Worm (Caenorhabditis elegans): Measurements from ENCODE around the gene gpa-6.

gpa-6 gene

ce11 chrX:13182012-13182411 is 9.0 kb upstream of the gpa-6 start:
- TF ChIP-seq hlh-13 (GFP tag; optimal IDR thresholded peaks at IDR 0.05): no peak
- TF ChIP-seq npax-4 (tag; optimal IDR thresholded peaks at IDR 0.05): no peak
- no peak for TF ChIP-seq elt-2 (tag; optimal IDR thresholded peaks at IDR 0.05)
- TF ChIP-seq madf-2 (tag; optimal IDR thresholded peaks at IDR 0.05): no peak
- TF ChIP-seq F13H6.1 (tag; optimal IDR thresholded peaks at IDR 0.05): no peak
- no peak for TF ChIP-seq sdc-2 (tag; optimal IDR thresholded peaks at IDR 0.05)
- TF ChIP-seq ahr-1 (tag; optimal IDR thresholded peaks at IDR 0.05): no peak
- TF ChIP-seq hlh-15 (tag; optimal IDR thresholded peaks at IDR 0.05): no peak
- TF ChIP-seq pqm-1 (tag; optimal IDR thresholded peaks at IDR 0.05): no peak
- no peak for TF ChIP-seq sox-2 (GFP tag; IDR thresholded peaks at IDR 0.05)
- TF ChIP-seq ceh-30 (tag; optimal IDR thresholded peaks at IDR 0.05): no peak
- TF ChIP-seq gmeb-2 (tag; optimal IDR thresholded peaks at IDR 0.05): no peak
- no peak for TF ChIP-seq pha-2 (tag; optimal IDR thresholded peaks at IDR 0.05)
- no peak for TF ChIP-seq ceh-19 (GFP tag; optimal IDR thresholded peaks at IDR 0.05)
- TF ChIP-seq unc-55 (GFP tag; optimal IDR thresholded peaks at IDR 0.05): no peak
- no peak for TF ChIP-seq elt-4 (tag; optimal IDR thresholded peaks at IDR 0.05)
- TF ChIP-seq lim-6 (tag; optimal IDR thresholded peaks at IDR 0.05): no peak
- TF ChIP-seq ceh-48 (tag; optimal IDR thresholded peaks at IDR 0.05): no peak
- no peak for TF ChIP-seq ceh-2 (tag; optimal IDR thresholded peaks at IDR 0.05)

ce11 chrX:13189861-13190260 is 1.2 kb upstream of the gpa-6 start, which contains the start of gene cwp-5:
Gene cwp-5, minus strand, starts transcription at chrX:13189961.
- TF ChIP-seq rnt-1 (tag; optimal IDR thresholded peaks at IDR 0.05) (no peak), nfya-1 (tag; optimal IDR thresholded peaks at IDR 0.05) (no peak), ref-2 (tag; optimal IDR thresholded peaks at IDR 0.05) (no peak), ama-1 (optimal IDR thresholded peaks at IDR 0.05) (no peak), syd-9 (tag; optimal IDR thresholded peaks at IDR 0.05) (no peak), ceh-22 (tag; optimal IDR thresholded peaks at IDR 0.05) (no peak), unc-55 (GFP tag; optimal IDR thresholded peaks at IDR 0.05) (no peak), sdc-2 (tag; optimal IDR thresholded peaks at IDR 0.05) (no peak), ceh-24 (tag; optimal IDR thresholded peaks at IDR 0.05) (no peak), ceh-45 (GFP tag; IDR thresholded peaks at IDR 0.05) (no peak), T23F11.4 (GFP tag; optimal IDR thresholded peaks at IDR 0.05) (no peak), pros-1 (tag; optimal IDR thresholded peaks at IDR 0.05) (no peak), pag-3 (tag; optimal IDR thresholded peaks at IDR 0.05; ENCODE audit: borderline replicate concordance) (no peak), ztf-16 (tag; optimal IDR thresholded peaks at IDR 0.05) (no peak), pax-1 (tag; optimal IDR thresholded peaks at IDR 0.05) (no peak), lin-11 (tag; optimal IDR thresholded peaks at IDR 0.05) (no peak)

DNA sequence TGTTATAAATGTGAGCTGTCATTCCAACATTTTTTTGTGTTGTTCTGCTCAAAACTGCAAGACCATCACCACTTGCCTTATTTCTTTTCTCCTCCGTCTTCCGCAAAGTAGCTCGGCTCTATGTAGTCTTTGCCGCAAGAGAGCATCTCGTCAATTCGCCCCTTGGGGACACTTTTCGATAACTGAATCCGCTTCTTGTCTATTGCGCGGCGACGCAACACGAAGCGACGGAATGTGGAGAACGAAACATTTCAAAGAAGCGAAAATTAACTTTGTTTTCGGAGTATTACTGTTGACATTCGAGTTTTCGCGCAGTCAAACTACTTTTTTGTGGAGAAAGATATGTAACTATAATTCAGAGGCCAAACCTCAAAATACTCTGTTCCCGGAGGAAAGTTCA is 7.1 kb downstream of the gpa-6 start:
- TF ChIP-seq unc-42 (tag; optimal IDR thresholded peaks at IDR 0.05): peak; percentile 64
- TF ChIP-seq madf-2 (tag; optimal IDR thresholded peaks at IDR 0.05): no peak
- TF ChIP-seq ahr-1 (tag; optimal IDR thresholded peaks at IDR 0.05): no peak
- no peak for TF ChIP-seq sox-2 (GFP tag; IDR thresholded peaks at IDR 0.05)
- TF ChIP-seq hlh-8 (tag; optimal IDR thresholded peaks at IDR 0.05): no peak
- TF ChIP-seq dve-1 (tag; optimal IDR thresholded peaks at IDR 0.05): no peak

DNA sequence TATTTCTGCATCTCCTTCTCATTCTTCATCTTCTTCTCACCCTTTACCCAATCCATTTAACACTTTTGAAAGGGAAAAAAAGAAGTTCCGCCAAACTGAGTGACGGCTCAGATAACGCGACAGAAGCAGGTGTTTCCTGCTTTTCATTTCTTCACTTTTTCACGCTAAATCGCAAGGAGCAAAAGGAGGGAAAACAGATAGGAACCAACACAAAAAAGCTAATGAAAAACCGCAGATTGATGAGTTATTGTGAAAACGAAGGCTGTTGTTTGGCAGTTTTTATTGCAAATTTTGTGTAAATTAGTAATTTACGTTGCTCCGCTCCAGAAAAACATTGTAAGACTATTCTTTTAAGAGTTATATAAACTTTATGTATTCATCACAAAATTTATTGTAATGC is 9.3 kb downstream of the gpa-6 start:
- TF ChIP-seq tbx-7 (tag; optimal IDR thresholded peaks at IDR 0.05) (no peak), tbx-2 (tag; optimal IDR thresholded peaks at IDR 0.05) (no peak), lin-11 (tag; optimal IDR thresholded peaks at IDR 0.05) (no peak), ttx-3 (tag; optimal IDR thresholded peaks at IDR 0.05) (no peak), hlh-13 (GFP tag; optimal IDR thresholded peaks at IDR 0.05) (no peak), ceh-48 (tag; optimal IDR thresholded peaks at IDR 0.05) (no peak), lim-6 (tag; optimal IDR thresholded peaks at IDR 0.05) (no peak), ceh-22 (tag; optimal IDR thresholded peaks at IDR 0.05) (no peak), unc-55 (GFP tag; optimal IDR thresholded peaks at IDR 0.05) (no peak), ceh-19 (GFP tag; optimal IDR thresholded peaks at IDR 0.05) (no peak), hlh-30 (tag; optimal IDR thresholded peaks at IDR 0.05; ENCODE audit: insufficient read depth) (no peak), ceh-30 (tag; optimal IDR thresholded peaks at IDR 0.05) (no peak), ceh-9 (tag; optimal IDR thresholded peaks at IDR 0.05) (no peak), ceh-2 (tag; optimal IDR thresholded peaks at IDR 0.05) (no peak), T23F11.4 (GFP tag; optimal IDR thresholded peaks at IDR 0.05) (no peak), pha-2 (tag; optimal IDR thresholded peaks at IDR 0.05) (no peak), nhr-11 (tag; optimal IDR thresholded peaks at IDR 0.05) (no peak), ceh-31 (tag; optimal IDR thresholded peaks at IDR 0.05) (no peak), gmeb-2 (tag; optimal IDR thresholded peaks at IDR 0.05) (no peak), K02D7.2 (tag; optimal IDR thresholded peaks at IDR 0.05) (no peak)

Measured in whole organism, late embryonic.